Fruit fly (Drosophila melanogaster) whole organism, prepupa: Measurements from ENCODE around the gene Plc21C.

Experiments used
- Blimp-1 ChIP-seq: fragments of 200-800 bp; sonication (Bioruptor generic); optimal IDR thresholded peaks from 3 replicates; lab custom pipeline; 2017; ENCODE audit warnings: missing biosample characterization, missing genetic modification characterization, mild to moderate bottlenecking, moderate library complexity, missing genetic modification reagents
- CG10631 ChIP-seq: fragments of 200-800 bp; sonication (Bioruptor generic); optimal IDR thresholded peaks from 2 replicates; lab custom pipeline; 2016; ENCODE audit warnings: missing biosample characterization, missing genetic modification characterization
- CG10669 ChIP-seq: fragments of 200-800 bp; sonication (Bioruptor generic); optimal IDR thresholded peaks from 3 replicates; lab custom pipeline; 2018; ENCODE audit warnings: missing biosample characterization, mild to moderate bottlenecking, missing genetic modification characterization, moderate library complexity
- CG11294 ChIP-seq: fragments of 200-800 bp; sonication (Bioruptor generic); IDR thresholded peaks from 2 replicates; pipeline ENCODE4 v1.3.6; 2022; ENCODE audit warnings: missing biosample characterization, missing genetic modification characterization
- CG1621 ChIP-seq: fragments of 200-800 bp; sonication (Bioruptor generic); optimal IDR thresholded peaks from 3 replicates; lab custom pipeline; 2018; ENCODE audit warnings: missing biosample characterization, mild to moderate bottlenecking, missing genetic modification characterization
- CG16779 ChIP-seq: fragments of 200-800 bp; sonication (Bioruptor generic); optimal IDR thresholded peaks from 3 replicates; lab custom pipeline; 2017; ENCODE audit warnings: missing biosample characterization, mild to moderate bottlenecking, missing genetic modification characterization
- CG32006 ChIP-seq: fragments of 200-800 bp; sonication (Bioruptor generic); optimal IDR thresholded peaks from 3 replicates; lab custom pipeline; 2017; ENCODE audit warnings: missing biosample characterization, mild to moderate bottlenecking, missing genetic modification characterization
- CG34406 ChIP-seq: fragments of 200-800 bp; sonication (Bioruptor generic); optimal IDR thresholded peaks from 3 replicates; lab custom pipeline; 2016; ENCODE audit warnings: missing biosample characterization, missing genetic modification characterization
- CG6163 ChIP-seq: fragments of 200-800 bp; sonication (Bioruptor generic); IDR thresholded peaks from 3 replicates; pipeline ENCODE4 v1.3.6; 2022; ENCODE audit warnings: missing biosample characterization, missing genetic modification characterization
- CG6276 ChIP-seq: fragments of 200-800 bp; sonication (Bioruptor generic); optimal IDR thresholded peaks from 2 replicates; lab custom pipeline; 2017; ENCODE audit warnings: missing biosample characterization, mild to moderate bottlenecking, missing genetic modification characterization
- CG6792 ChIP-seq: fragments of 200-800 bp; sonication (Bioruptor generic); optimal IDR thresholded peaks from 3 replicates; lab custom pipeline; 2016; ENCODE audit warnings: missing biosample characterization, missing genetic modification characterization
- CG7368 ChIP-seq: fragments of 200-800 bp; sonication (Bioruptor generic); optimal IDR thresholded peaks from 3 replicates; lab custom pipeline; 2016; ENCODE audit warnings: missing biosample characterization, missing genetic modification characterization
- CG8119 ChIP-seq: fragments of 200-800 bp; sonication (Bioruptor generic); IDR thresholded peaks from 3 replicates; pipeline ENCODE4 v1.3.6; 2022; ENCODE audit warnings: missing biosample characterization, missing genetic modification characterization
- CG8632 ChIP-seq: fragments of 200-800 bp; sonication (Bioruptor generic); optimal IDR thresholded peaks from 3 replicates; lab custom pipeline; 2016; ENCODE audit warnings: missing biosample characterization, missing genetic modification characterization
- CG9139 ChIP-seq: fragments of 200-800 bp; sonication (Bioruptor generic); optimal IDR thresholded peaks from 3 replicates; lab custom pipeline; 2017; ENCODE audit warnings: missing biosample characterization, mild to moderate bottlenecking, missing genetic modification characterization
- Eip75B ChIP-seq: fragments of 200-800 bp; sonication (Bioruptor generic); optimal IDR thresholded peaks from 3 replicates; lab custom pipeline; 2016; ENCODE audit warnings: missing biosample characterization, missing genetic modification characterization
- Eip78C ChIP-seq: fragments of 200-800 bp; sonication (Bioruptor generic); peaks from one replicate; lab custom pipeline; 2016; ENCODE audit warnings: missing biosample characterization, missing genetic modification characterization
- Ets21C ChIP-seq: fragments of 200-800 bp; sonication (Bioruptor generic); optimal IDR thresholded peaks from 3 replicates; lab custom pipeline; 2016; ENCODE audit warnings: missing biosample characterization, missing genetic modification characterization
- Ets96B ChIP-seq: fragments of 200-800 bp; optimal IDR thresholded peaks from 2 replicates; lab custom pipeline; 2019; ENCODE audit warnings: missing biosample characterization, mild to moderate bottlenecking, missing genetic modification characterization, moderate library complexity
- Hr38 ChIP-seq: sonication (Bioruptor generic); optimal IDR thresholded peaks from 2 replicates; lab custom pipeline; 2016; ENCODE audit warnings: missing biosample characterization, missing genetic modification characterization
- Hr39 ChIP-seq: fragments of 200-800 bp; sonication (Bioruptor generic); optimal IDR thresholded peaks from 2 replicates; lab custom pipeline; 2016; ENCODE audit warnings: missing biosample characterization, missing genetic modification characterization
- Hr4 ChIP-seq: fragments of 200-800 bp; sonication (Bioruptor generic); optimal IDR thresholded peaks from 3 replicates; lab custom pipeline; 2016; ENCODE audit warnings: missing biosample characterization, missing genetic modification characterization
- Lpt ChIP-seq: fragments of 200-800 bp; sonication (Bioruptor generic); optimal IDR thresholded peaks from 3 replicates; lab custom pipeline; 2016; ENCODE audit warnings: missing biosample characterization, missing genetic modification characterization
- Met ChIP-seq: fragments of 200-800 bp; sonication (Bioruptor generic); optimal IDR thresholded peaks from 3 replicates; lab custom pipeline; 2016; ENCODE audit warnings: missing biosample characterization, missing genetic modification characterization
- Sox102F ChIP-seq: fragments of 200-800 bp; sonication (Bioruptor generic); optimal IDR thresholded peaks from 2 replicates; lab custom pipeline; 2016; ENCODE audit warnings: missing biosample characterization, mild to moderate bottlenecking, missing genetic modification characterization
- Sox14 ChIP-seq: fragments of 200-800 bp; sonication (Bioruptor generic); optimal IDR thresholded peaks from 3 replicates; lab custom pipeline; 2016; ENCODE audit warnings: missing biosample characterization, missing genetic modification characterization
- Sox15 ChIP-seq: fragments of 200-800 bp; sonication (Bioruptor generic); optimal IDR thresholded peaks from 3 replicates; lab custom pipeline; 2016; ENCODE audit warnings: missing biosample characterization, missing genetic modification characterization
- achi ChIP-seq: fragments of 200-800 bp; sonication (Bioruptor generic); optimal IDR thresholded peaks from 3 replicates; lab custom pipeline; 2016; ENCODE audit warnings: missing biosample characterization, missing genetic modification characterization
- acj6 ChIP-seq: fragments of 200-800 bp; sonication (Bioruptor generic); optimal IDR thresholded peaks from 3 replicates; lab custom pipeline; 2016; ENCODE audit warnings: missing biosample characterization, missing genetic modification characterization
- cyc ChIP-seq: fragments of 200-800 bp; sonication (Bioruptor generic); optimal IDR thresholded peaks from 3 replicates; lab custom pipeline; 2016; ENCODE audit warnings: missing biosample characterization, missing genetic modification characterization
- dac ChIP-seq: fragments of 200-800 bp; sonication (Bioruptor generic); optimal IDR thresholded peaks from 2 replicates; lab custom pipeline; 2017; ENCODE audit warnings: missing biosample characterization, mild to moderate bottlenecking, missing genetic modification characterization
- dsx ChIP-seq: fragments of 200-800 bp; optimal IDR thresholded peaks from 3 replicates; lab custom pipeline; 2019; ENCODE audit warnings: missing biosample characterization, mild to moderate bottlenecking, missing genetic modification characterization, moderate library complexity; ENCODE audit not compliant: poor library complexity, severe bottlenecking
- eg ChIP-seq: fragments of 200-800 bp; sonication (Bioruptor generic); IDR thresholded peaks from 3 replicates; pipeline ENCODE4 v1.3.6; 2022; ENCODE audit warnings: missing biosample characterization, missing genetic modification characterization
- fd59A ChIP-seq: fragments of 200-800 bp; sonication (Bioruptor generic); optimal IDR thresholded peaks from 2 replicates; lab custom pipeline; 2017; ENCODE audit warnings: missing biosample characterization, mild to moderate bottlenecking, missing genetic modification characterization, missing genetic modification reagents
- fd85E ChIP-seq: fragments of 200-800 bp; sonication (Bioruptor generic); optimal IDR thresholded peaks from 3 replicates; lab custom pipeline; 2016; ENCODE audit warnings: missing biosample characterization, missing genetic modification characterization
- fkh ChIP-seq: fragments of 200-800 bp; sonication (Bioruptor generic); optimal IDR thresholded peaks from 3 replicates; lab custom pipeline; 2017; ENCODE audit warnings: missing biosample characterization, mild to moderate bottlenecking, missing genetic modification characterization, moderate library complexity
- net ChIP-seq: fragments of 200-800 bp; sonication (Bioruptor generic); optimal IDR thresholded peaks from 3 replicates; lab custom pipeline; 2016; ENCODE audit warnings: missing biosample characterization, missing genetic modification characterization
- pdm3 ChIP-seq: fragments of 200-800 bp; sonication (Bioruptor generic); optimal IDR thresholded peaks from 3 replicates; lab custom pipeline; 2016; ENCODE audit warnings: missing biosample characterization, missing genetic modification characterization
- ss ChIP-seq, 2 experiments: fragments of 200-800 bp; sonication (Bioruptor generic); optimal IDR thresholded peaks; 2 replicates in 1 of 2; 3 replicates in 1 of 2; lab custom pipeline; 2017 to 2018; ENCODE audit warnings: mild to moderate bottlenecking in 2 of 2, missing biosample characterization in 2 of 2, missing genetic modification characterization in 2 of 2, moderate library complexity in 1 of 2
- svp ChIP-seq: fragments of 200-800 bp; sonication (Bioruptor generic); peaks from one replicate; lab custom pipeline; 2016; ENCODE audit warnings: missing biosample characterization, missing genetic modification characterization
- topi ChIP-seq: fragments of 200-800 bp; sonication (Bioruptor generic); optimal IDR thresholded peaks from 3 replicates; lab custom pipeline; 2016; ENCODE audit warnings: missing biosample characterization, missing genetic modification characterization

Plc21C gene

dm6 chr2L:369811-370210 is 64.1 kb downstream of the Plc21C start:
- TF ChIP-seq fkh = no peak

dm6 chr2L:371747-372146 is 66.0 kb downstream of the Plc21C start:
- TF ChIP-seq CG10669 (GFP tag; lab: Kevin White, UChicago) = no peak
- TF ChIP-seq Met (GFP tag; lab: Kevin White, UChicago) = no peak

dm6 chr2L:377780-378222 is 72.1 kb downstream of the Plc21C start, which contains the start of gene al:
Gene al (plus strand): TSS chr2L:378112.
- TF ChIP-seq Hr39 (no peak), ss (GFP tag; optimal IDR thresholded peaks at IDR 0.05; lab: Kevin White, UChicago) (peak in 1 of 2 experiments; percentile 45), CG1621 (tag; lab: Kevin White, UChicago) (peak; percentile 4), dsx (GFP tag; lab: Kevin White, UChicago) (peak; percentile 89), Sox102F (GFP tag; lab: Kevin White, UChicago) (no peak), CG6163 (GFP tag; lab: Robert Waterston, UW) (0 out of 3 replicates have a peak, but pooled peaks have one; percentile 20), Lpt (GFP tag; lab: Kevin White, UChicago) (no peak), Eip78C (GFP tag; lab: Kevin White, UChicago) (peak; percentile 52)

dm6 chr2L:378815-379440 is 73.2 kb downstream of the Plc21C start:
- TF ChIP-seq net (GFP tag; lab: Kevin White, UChicago) = no peak
- no peak for TF ChIP-seq CG7368 (GFP tag; lab: Kevin White, UChicago)
- no peak for TF ChIP-seq CG32006 (GFP tag; lab: Kevin White, UChicago)
- TF ChIP-seq Ets96B = no peak
- TF ChIP-seq CG10631 (GFP tag; lab: Kevin White, UChicago) = no peak
- TF ChIP-seq CG1621 (tag; lab: Kevin White, UChicago) = no peak
- no peak for TF ChIP-seq Hr38 (GFP tag; lab: Kevin White, UChicago)
- no peak for TF ChIP-seq cyc (GFP tag; lab: Kevin White, UChicago)
- TF ChIP-seq CG8119 (GFP tag; lab: Robert Waterston, UW) = no peak
- TF ChIP-seq acj6 (GFP tag; lab: Kevin White, UChicago) = no peak
- TF ChIP-seq CG6792 (GFP tag; lab: Kevin White, UChicago) = no peak
- no peak for TF ChIP-seq CG16779 (tag; lab: Kevin White, UChicago)
- TF ChIP-seq Sox14 (GFP tag; lab: Kevin White, UChicago) = no peak
- TF ChIP-seq fkh = no peak
- no peak for TF ChIP-seq pdm3 (GFP tag; lab: Kevin White, UChicago)

dm6 chr2L:382807-383206 is 77.1 kb downstream of the Plc21C start:
- TF ChIP-seq Hr38 (GFP tag; lab: Kevin White, UChicago) = no peak
- TF ChIP-seq Lpt (GFP tag; lab: Kevin White, UChicago) = no peak
- peak; percentile 46 for TF ChIP-seq CG34406
- peak; percentile 32 for TF ChIP-seq Hr4 (GFP tag; lab: Kevin White, UChicago)
- TF ChIP-seq Eip75B (GFP tag; lab: Kevin White, UChicago) = peak; percentile 68
- TF ChIP-seq CG32006 (GFP tag; lab: Kevin White, UChicago) = peak; percentile 38
- no peak for TF ChIP-seq dac (GFP tag; lab: Kevin White, UChicago)
- TF ChIP-seq net (GFP tag; lab: Kevin White, UChicago) = peak; percentile 40
- TF ChIP-seq Ets21C = peak; percentile 36
- no peak for TF ChIP-seq Blimp-1
- TF ChIP-seq topi = peak; percentile 67
- TF ChIP-seq eg (GFP tag; lab: Robert Waterston, UW) = 0 out of 3 replicates have a peak, but pooled peaks have one; percentile 25
- peak; percentile 33 for TF ChIP-seq Ets96B
- TF ChIP-seq CG16779 (tag; lab: Kevin White, UChicago) = no peak
- no peak for TF ChIP-seq fd59A (GFP tag; lab: Kevin White, UChicago)
- TF ChIP-seq CG9139 = no peak
- TF ChIP-seq pdm3 (GFP tag; lab: Kevin White, UChicago) = peak; percentile 51
- TF ChIP-seq Eip78C (GFP tag; lab: Kevin White, UChicago) = peak; percentile 88
- TF ChIP-seq Sox15 (GFP tag; lab: Kevin White, UChicago) = no peak
- TF ChIP-seq CG11294 (GFP tag; lab: Robert Waterston, UW) = no peak
- peak; percentile 56 for TF ChIP-seq acj6 (GFP tag; lab: Kevin White, UChicago)
- TF ChIP-seq CG6276 (GFP tag; lab: Kevin White, UChicago) = peak; percentile 10
- peak; percentile 56 for TF ChIP-seq achi
- TF ChIP-seq CG8119 (GFP tag; lab: Robert Waterston, UW) = peak; percentile 46; the same call in 1 of the 3 replicates
- TF ChIP-seq fd85E = no peak
- TF ChIP-seq CG10669 (GFP tag; lab: Kevin White, UChicago) = peak; percentile 53
- peak; percentile 88 for TF ChIP-seq svp
- peak; percentile 22 for TF ChIP-seq CG8632 (GFP tag; lab: Kevin White, UChicago)
